Fruit fly (Drosophila melanogaster) whole organism, pupa: ENCODE results near the gene CG13727.

ENCODE experiments used
- CG10348 ChIP-seq: fragments of 200-800 bp; sonication (Bioruptor generic); IDR thresholded peaks from 2 replicates; pipeline ENCODE4 v1.3.6; 2022; ENCODE audit warnings: missing biosample characterization, missing genetic modification characterization
- CG12605 ChIP-seq: fragments of 200-800 bp; sonication (Bioruptor generic); IDR thresholded peaks from 2 replicates; pipeline ENCODE4 v1.3.6; 2022; ENCODE audit warnings: missing biosample characterization, missing genetic modification characterization
- CG13204 ChIP-seq: fragments of 200-800 bp; sonication (Bioruptor generic); optimal IDR thresholded peaks from 2 replicates; lab custom pipeline; 2018; ENCODE audit warnings: missing biosample characterization, mild to moderate bottlenecking, missing genetic modification characterization, moderate library complexity
- CG14655 ChIP-seq: fragments of 200-800 bp; sonication (Bioruptor generic); optimal IDR thresholded peaks from 3 replicates; lab custom pipeline; 2017; ENCODE audit warnings: mild to moderate bottlenecking, missing biosample characterization, missing genetic modification reagents, missing genetic modification characterization
- CG15710 ChIP-seq: fragments of 200-800 bp; sonication (Bioruptor generic); optimal IDR thresholded peaks from 2 replicates; lab custom pipeline; 2018; ENCODE audit warnings: missing biosample characterization, mild to moderate bottlenecking, missing genetic modification characterization, moderate library complexity
- CG17806 ChIP-seq: fragments of 200-800 bp; sonication (Bioruptor generic); optimal IDR thresholded peaks from 2 replicates; lab custom pipeline; 2018; ENCODE audit warnings: missing biosample characterization, mild to moderate bottlenecking, missing genetic modification characterization, moderate library complexity
- CG32121 ChIP-seq: fragments of 200-800 bp; sonication (Bioruptor generic); IDR thresholded peaks from 2 replicates; pipeline ENCODE4 v1.3.6; 2022; ENCODE audit warnings: missing biosample characterization, missing genetic modification characterization
- CG34367 ChIP-seq: fragments of 200-800 bp; sonication (Bioruptor generic); optimal IDR thresholded peaks from 2 replicates; lab custom pipeline; 2018; ENCODE audit warnings: missing biosample characterization, mild to moderate bottlenecking, missing genetic modification characterization
- CG4496 ChIP-seq: fragments of 200-800 bp; sonication (Bioruptor generic); IDR thresholded peaks from 3 replicates; pipeline ENCODE4 v1.3.6; 2022; ENCODE audit warnings: missing biosample characterization, missing genetic modification characterization
- CG8159 ChIP-seq: fragments of 200-800 bp; sonication (Bioruptor generic); optimal IDR thresholded peaks from 3 replicates; lab custom pipeline; 2018; ENCODE audit warnings: missing biosample characterization, mild to moderate bottlenecking, missing genetic modification characterization, moderate library complexity
- CG8301 ChIP-seq: fragments of 200-800 bp; sonication (Bioruptor generic); optimal IDR thresholded peaks from 2 replicates; lab custom pipeline; 2018; ENCODE audit warnings: missing biosample characterization, mild to moderate bottlenecking, missing genetic modification characterization
- CG9948 ChIP-seq: fragments of 200-800 bp; sonication (Bioruptor generic); optimal IDR thresholded peaks from 2 replicates; lab custom pipeline; 2018; ENCODE audit warnings: missing biosample characterization, mild to moderate bottlenecking, missing genetic modification characterization, moderate library complexity
- D1 ChIP-seq: fragments of 200-800 bp; sonication (Bioruptor generic); optimal IDR thresholded peaks from 2 replicates; lab custom pipeline; 2018; ENCODE audit warnings: missing biosample characterization, mild to moderate bottlenecking, missing genetic modification characterization, moderate library complexity
- EcR ChIP-seq: fragments of 200-800 bp; sonication (Bioruptor generic); optimal IDR thresholded peaks from 3 replicates; lab custom pipeline; 2019; ENCODE audit warnings: missing biosample characterization, missing genetic modification characterization, mild to moderate bottlenecking, moderate library complexity, missing genetic modification reagents
- Ets98B ChIP-seq: fragments of 200-800 bp; sonication (Bioruptor generic); IDR thresholded peaks from 2 replicates; pipeline ENCODE4 v1.3.6; 2022; ENCODE audit warnings: missing biosample characterization, missing genetic modification characterization
- Pif1A ChIP-seq: fragments of 200-800 bp; sonication (Bioruptor generic); optimal IDR thresholded peaks from 3 replicates; lab custom pipeline; 2016; ENCODE audit warnings: missing biosample characterization, missing genetic modification characterization
- Pif1B ChIP-seq: fragments of 200-800 bp; sonication (Bioruptor generic); optimal IDR thresholded peaks from 3 replicates; lab custom pipeline; 2016; ENCODE audit warnings: missing biosample characterization, missing genetic modification characterization
- Snoo ChIP-seq: fragments of 200-800 bp; sonication (Bioruptor generic); optimal IDR thresholded peaks from 3 replicates; lab custom pipeline; 2017; ENCODE audit warnings: missing biosample characterization, mild to moderate bottlenecking, missing genetic modification characterization, inconsistent platforms
- fd96Ca ChIP-seq: fragments of 200-800 bp; sonication (Bioruptor generic); IDR thresholded peaks from 3 replicates; pipeline ENCODE4 v1.3.6; 2022; ENCODE audit warnings: missing biosample characterization, missing genetic modification characterization
- gl ChIP-seq: fragments of 200-800 bp; sonication (Bioruptor generic); optimal IDR thresholded peaks from 2 replicates; lab custom pipeline; 2018; ENCODE audit warnings: missing biosample characterization, mild to moderate bottlenecking, missing genetic modification characterization
- rn ChIP-seq: fragments of 200-800 bp; sonication (Bioruptor generic); IDR thresholded peaks from 2 replicates; pipeline ENCODE4 v1.3.6; 2022; ENCODE audit warnings: missing biosample characterization, missing genetic modification characterization

The CG13727 gene

dm6 chr3L:17339122-17339521, 2.0 kb downstream of the CG13727 start, which contains the start of gene CG6479:
CG6479 (minus strand) TSS chr3L:17339262.
- TF ChIP-seq D1 (tag; lab: Kevin White, UChicago) (peak; percentile 63), Snoo (tag; lab: Kevin White, UChicago) (no peak)

dm6 chr3L:17329069-17329468, 12.0 kb downstream of the CG13727 start, which contains the start of gene Or74a:
Or74a (minus strand) TSS chr3L:17329169.
- TF ChIP-seq CG12605 (GFP tag; lab: Robert Waterston, UW) (no peak), CG10348 (GFP tag; lab: Robert Waterston, UW) (no peak), CG8301 (tag; lab: Kevin White, UChicago) (no peak), CG34367 (no peak), CG15710 (tag; lab: Kevin White, UChicago) (no peak), CG4496 (GFP tag; lab: Robert Waterston, UW) (no peak), Snoo (tag; lab: Kevin White, UChicago) (no peak), rn (no peak), fd96Ca (GFP tag; lab: Robert Waterston, UW) (no peak), CG32121 (GFP tag; lab: Robert Waterston, UW) (no peak), Pif1B (GFP tag; lab: Kevin White, UChicago) (no peak), EcR (GFP tag; lab: Kevin White, UChicago) (no peak)
- TF ChIP-seq, all 21 proteins: peak for 0

dm6 chr3L:17325418-17325817, 15.7 kb downstream of the CG13727 start, which contains the start of gene CG13725:
CG13725 (minus strand) TSS chr3L:17325518.
- no peak for TF ChIP-seq CG15710 (tag; lab: Kevin White, UChicago)
- TF ChIP-seq CG34367, result no peak
- TF ChIP-seq CG10348 (GFP tag; lab: Robert Waterston, UW), result no peak
- TF ChIP-seq CG12605 (GFP tag; lab: Robert Waterston, UW), result no peak
- no peak for TF ChIP-seq CG8159
- no peak for TF ChIP-seq CG14655
- no peak for TF ChIP-seq CG8301 (tag; lab: Kevin White, UChicago)
- TF ChIP-seq D1 (tag; lab: Kevin White, UChicago), result no peak
- TF ChIP-seq Pif1B (GFP tag; lab: Kevin White, UChicago), result no peak
- TF ChIP-seq CG32121 (GFP tag; lab: Robert Waterston, UW), result no peak
- TF ChIP-seq CG4496 (GFP tag; lab: Robert Waterston, UW), result no peak
- TF ChIP-seq gl (tag; lab: Kevin White, UChicago), result no peak
- no peak for TF ChIP-seq EcR (GFP tag; lab: Kevin White, UChicago)
- no peak for TF ChIP-seq CG13204
- TF ChIP-seq Snoo (tag; lab: Kevin White, UChicago), result no peak
- TF ChIP-seq Ets98B, result no peak
- TF ChIP-seq fd96Ca (GFP tag; lab: Robert Waterston, UW), result no peak

- TF ChIP-seq Ets98B (no peak), Pif1A (no peak), CG4496 (GFP tag; lab: Robert Waterston, UW) (no peak), CG14655 (no peak), CG17806 (no peak), CG9948 (tag; lab: Kevin White, UChicago) (no peak), gl (tag; lab: Kevin White, UChicago) (no peak), Snoo (tag; lab: Kevin White, UChicago) (no peak), D1 (tag; lab: Kevin White, UChicago) (no peak), CG12605 (GFP tag; lab: Robert Waterston, UW) (no peak), CG15710 (tag; lab: Kevin White, UChicago) (no peak), CG34367 (no peak), fd96Ca (GFP tag; lab: Robert Waterston, UW) (no peak), CG10348 (GFP tag; lab: Robert Waterston, UW) (no peak), CG32121 (GFP tag; lab: Robert Waterston, UW) (no peak), EcR (GFP tag; lab: Kevin White, UChicago) (no peak), Pif1B (GFP tag; lab: Kevin White, UChicago) (no peak), CG8159 (no peak)
These were observed 18.6 kb downstream of the CG13727 start, which contains the start of gene CG13724 for dm6 chr3L:17322541-17322940. CG13724 (plus strand) TSS chr3L:17322841.

- no peak for TF ChIP-seq CG8159
- no peak for TF ChIP-seq CG34367
- TF ChIP-seq Pif1A, result no peak
- no peak for TF ChIP-seq rn
- TF ChIP-seq, all 21 proteins: peak for 0
These were observed 20.4 kb downstream of the CG13727 start, which contains the start of gene ND-24L for dm6 chr3L:17320711-17321110. ND-24L (minus strand) TSS chr3L:17320811.

dm6 chr3L:17316220-17316619, 24.9 kb downstream of the CG13727 start:
- TF ChIP-seq CG17806 (no peak), CG13204 (no peak), CG14655 (no peak), CG15710 (tag; lab: Kevin White, UChicago) (no peak), EcR (GFP tag; lab: Kevin White, UChicago) (no peak), CG10348 (GFP tag; lab: Robert Waterston, UW) (no peak), fd96Ca (GFP tag; lab: Robert Waterston, UW) (no peak), Pif1B (GFP tag; lab: Kevin White, UChicago) (no peak)
- TF ChIP-seq, all 21 proteins: peak for 0

dm6 chr3L:17310509-17310908, 30.6 kb downstream of the CG13727 start:
- TF ChIP-seq rn, result no peak
- TF ChIP-seq CG17806, result no peak
- no peak for TF ChIP-seq CG8301 (tag; lab: Kevin White, UChicago)
- TF ChIP-seq Ets98B, result no peak
- TF ChIP-seq CG32121 (GFP tag; lab: Robert Waterston, UW), result no peak
- no peak for TF ChIP-seq CG34367
- TF ChIP-seq CG14655, result peak; percentile 21
- no peak for TF ChIP-seq CG10348 (GFP tag; lab: Robert Waterston, UW)
